Fruit fly (Drosophila melanogaster): ENCODE measurements around the gene wkd.
A peak's percentile ranks its signal among the peaks of the same experiment; 100 is the strongest.

The wkd gene

dm6 chr3R:11604654-11605436 is 23.5 kb downstream of the wkd start (continued):
- TF ChIP-seq chm (GFP tag; IDR thresholded peaks at IDR 0.05): peak; percentile 30; the same call in 1 of the 2 replicates
- TF ChIP-seq CG17385 (GFP tag; optimal IDR thresholded peaks at IDR 0.05): peak; percentile 62
- TF ChIP-seq sens-2 (GFP tag; IDR thresholded peaks at IDR 0.05): peak; percentile 23; the same call in 1 of the 2 replicates
- TF ChIP-seq Dll (GFP tag; IDR thresholded peaks at IDR 0.05; ENCODE audit: partially characterized antibody): peak; percentile 77
- TF ChIP-seq vvl (GFP tag; IDR thresholded peaks at IDR 0.05): peak; percentile 60; the same call in 1 of the 2 replicates
- peak; percentile 21; the same call in 1 of the 3 replicates for TF ChIP-seq so (GFP tag; IDR thresholded peaks at IDR 0.05)
- no peak for TF ChIP-seq CG11093 (GFP tag; IDR thresholded peaks at IDR 0.05)
- TF ChIP-seq sens (GFP tag): peak; percentile 60
- TF ChIP-seq CG15479 (GFP tag; optimal IDR thresholded peaks at IDR 0.05): no peak
- TF ChIP-seq Doc3 (GFP tag; IDR thresholded peaks at IDR 0.05; ENCODE audit: partially characterized antibody): peak; percentile 50; the same call in 1 of the 3 replicates
- TF ChIP-seq sna (GFP tag; IDR thresholded peaks at IDR 0.05; ENCODE audit: partially characterized antibody): peak; percentile 80
- peak; percentile 48; the same call in 1 of the 3 replicates for TF ChIP-seq Opbp (GFP tag; IDR thresholded peaks at IDR 0.05; ENCODE audit: partially characterized antibody)
- TF ChIP-seq E2f2 (GFP tag; IDR thresholded peaks at IDR 0.05): peak; percentile 17; the same call in 1 of the 2 replicates
- peak; percentile 20; the same call in 1 of the 2 replicates for TF ChIP-seq peb (GFP tag; IDR thresholded peaks at IDR 0.05)
- no peak for TF ChIP-seq nau (GFP tag; optimal IDR thresholded peaks at IDR 0.05)
- peak; percentile 59; the same call in 1 of the 2 replicates for TF ChIP-seq Drgx (GFP tag; IDR thresholded peaks at IDR 0.05)
- TF ChIP-seq ewg (GFP tag; optimal IDR thresholded peaks at IDR 0.05): peak; percentile 32
- peak; percentile 30; the same call in 1 of the 3 replicates for TF ChIP-seq CG7357 (GFP tag; IDR thresholded peaks at IDR 0.05)
- TF ChIP-seq CG14860 (GFP tag; IDR thresholded peaks at IDR 0.05; ENCODE audit: partially characterized antibody): 0 out of 3 replicates have a peak, but pooled peaks have one; percentile 22
- 0 out of 2 replicates have a peak, but pooled peaks have one; percentile 36 for TF ChIP-seq Dref (GFP tag; IDR thresholded peaks at IDR 0.05)
- TF ChIP-seq mld (GFP tag; IDR thresholded peaks at IDR 0.05; ENCODE audit: partially characterized antibody): no peak
- peak; percentile 90; the same call in 2 of the 3 replicates for TF ChIP-seq zen2 (GFP tag; IDR thresholded peaks at IDR 0.05; ENCODE audit: partially characterized antibody)
- no peak for TF ChIP-seq Bteb2 (GFP tag; optimal IDR thresholded peaks at IDR 0.05)
- peak; percentile 3 for TF ChIP-seq CTCF (GFP tag; optimal IDR thresholded peaks at IDR 0.05)
- TF ChIP-seq nom (GFP tag; optimal IDR thresholded peaks at IDR 0.05): peak; percentile 80
- no peak for TF ChIP-seq az2 (GFP tag; optimal IDR thresholded peaks at IDR 0.05)
- TF ChIP-seq Med (GFP tag): peak; percentile 60
- no peak for TF ChIP-seq dysf (GFP tag; IDR thresholded peaks at IDR 0.05)
- TF ChIP-seq CG7963 (GFP tag; IDR thresholded peaks at IDR 0.05; ENCODE audit: partially characterized antibody): peak; percentile 52; the same call in 2 of the 3 replicates
- TF ChIP-seq hbn (GFP tag; IDR thresholded peaks at IDR 0.05; ENCODE audit: partially characterized antibody): peak; percentile 63; the same call in 1 of the 2 replicates
- peak; percentile 84 for TF ChIP-seq CG34224 (GFP tag; IDR thresholded peaks at IDR 0.05; ENCODE audit: partially characterized antibody)
- peak; percentile 49; the same call in 1 of the 3 replicates for TF ChIP-seq gce (GFP tag; IDR thresholded peaks at IDR 0.05)
- peak; percentile 40 for TF ChIP-seq CG6254 (GFP tag; optimal IDR thresholded peaks at IDR 0.05)
- peak; percentile 50 for TF ChIP-seq CG4360 (GFP tag; IDR thresholded peaks at IDR 0.05)
- no peak for TF ChIP-seq Spps (tag; optimal IDR thresholded peaks at IDR 0.05)
- peak; percentile 38 for TF ChIP-seq CG6813 (GFP tag; optimal IDR thresholded peaks at IDR 0.05)
- peak; percentile 5 for TF ChIP-seq D19A (tag; optimal IDR thresholded peaks at IDR 0.05)
- no peak for TF ChIP-seq cas (GFP tag; IDR thresholded peaks at IDR 0.05)
- peak; percentile 64; the same call in 1 of the 3 replicates for TF ChIP-seq z (GFP tag; IDR thresholded peaks at IDR 0.05)
- peak; percentile 46 for TF ChIP-seq Hand (GFP tag; optimal IDR thresholded peaks at IDR 0.05)
- TF ChIP-seq Trl (optimal IDR thresholded peaks at IDR 0.05): peak; percentile 97 to 99
- TF ChIP-seq Trl (GFP tag; optimal IDR thresholded peaks at IDR 0.05): peak; percentile 7
- TF ChIP-seq CG32772 (GFP tag; IDR thresholded peaks at IDR 0.05): no peak
- TF ChIP-seq Aef1 (GFP tag; IDR thresholded peaks at IDR 0.05): peak; percentile 33; the same call in 1 of the 3 replicates
- TF ChIP-seq Deaf1 (tag; optimal IDR thresholded peaks at IDR 0.05): peak; percentile 31
- peak; percentile 76 for TF ChIP-seq CG13287 (GFP tag; IDR thresholded peaks at IDR 0.05; ENCODE audit: partially characterized antibody)
- TF ChIP-seq CG3847 (GFP tag; IDR thresholded peaks at IDR 0.05): no peak
- no peak for TF ChIP-seq kay (GFP tag; optimal IDR thresholded peaks at IDR 0.05)

Data from whole organism, embryonic.